Worm (Caenorhabditis elegans) whole organism, young adult: ENCODE results near the gene rnr-1.

Source experiments
- ceh-58 ChIP-seq: fragments of 200-800 bp; sonication (Bioruptor generic); IDR thresholded peaks from 2 replicates; pipeline ENCODE4 v1.3.6; 2022; ENCODE audit warnings: missing genetic modification characterization, missing compliant biosample characterization
- die-1 ChIP-seq: sonication (generic microtip); optimal IDR thresholded peaks from 2 replicates; lab custom pipeline; 2016; ENCODE audit warnings: missing genotype, mild to moderate bottlenecking, missing genetic modification characterization, missing compliant biosample characterization
- hlh-12 ChIP-seq: sonication (generic microtip); optimal IDR thresholded peaks from 2 replicates; lab custom pipeline; 2016; ENCODE audit warnings: missing genetic modification characterization, missing compliant biosample characterization
- lin-40 ChIP-seq: sonication (generic microtip); optimal IDR thresholded peaks from 2 replicates; lab custom pipeline; 2016; ENCODE audit warnings: missing genetic modification characterization, mild to moderate bottlenecking, missing compliant biosample characterization, missing genotype, missing genetic modification reagents
- sea-2 ChIP-seq: fragments of 200-800 bp; sonication (Bioruptor generic); IDR thresholded peaks from 2 replicates; pipeline ENCODE4 v1.3.6; 2022; ENCODE audit warnings: missing genetic modification characterization, missing compliant biosample characterization
- snpc-4 ChIP-seq, 5 experiments: fragments of 150-350 bp in 1 of 5; sonication (generic microtip) in 4 of 5; optimal IDR thresholded peaks; 2 replicates each; lab custom pipeline; 2014 to 2018; ENCODE audit warnings: missing genetic modification characterization in 5 of 5, missing biosample characterization in 3 of 5, antibody characterized with exemption in 2 of 5, mild to moderate bottlenecking in 2 of 5, missing compliant biosample characterization in 2 of 5, missing genotype in 2 of 5, moderate library complexity in 2 of 5, missing genetic modification reagents in 1 of 5

DNA sequence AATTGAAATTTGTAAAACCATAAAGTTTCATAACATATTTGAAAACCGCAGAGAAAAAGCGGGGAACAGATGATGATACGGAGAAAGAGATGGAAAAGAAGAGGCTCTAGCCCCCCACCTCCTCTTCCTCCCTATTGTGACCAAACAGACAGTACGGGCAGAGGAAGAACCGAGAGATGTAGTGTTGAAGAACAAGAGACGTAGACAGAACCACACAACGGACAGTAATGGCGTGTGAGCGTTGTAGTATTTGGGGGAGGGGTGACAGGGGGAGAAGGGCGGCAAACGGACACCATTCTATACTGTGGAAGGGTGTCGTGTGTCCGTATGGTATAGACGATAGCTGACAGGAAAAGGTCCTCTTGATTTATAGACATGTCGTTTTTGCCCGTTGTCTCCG lies 52.6 kb downstream of the rnr-1 start:
- TF ChIP-seq die-1 (tag; lab: Kevin White, UChicago) (no peak), hlh-12 (no peak), sea-2 (no peak), snpc-4 (GFP tag; optimal IDR thresholded peaks at IDR 0.05; lab: Kevin White, UChicago) (no peak), snpc-4 (tag; optimal IDR thresholded peaks at IDR 0.05; lab: Kevin White, UChicago) (no peak), ceh-58 (no peak), lin-40 (no peak)
